Worm (Caenorhabditis elegans): ENCODE results near the gene nlp-2.

nlp-2 gene

ce11 chrX:2321758-2322157 is 22.8 kb downstream of the nlp-2 start (continued):
- TF ChIP-seq hmg-1.1 (GFP tag; IDR thresholded peaks at IDR 0.05) = peak; percentile 47

- no peak for TF ChIP-seq dmd-9 (GFP tag; IDR thresholded peaks at IDR 0.05)
- TF ChIP-seq spr-1 (tag; optimal IDR thresholded peaks at IDR 0.05) = no peak
- TF ChIP-seq unc-62 (GFP tag; optimal IDR thresholded peaks at IDR 0.05 in 1 of 2) = peak in 1 of 2 experiments; percentile 16
- no peak for TF ChIP-seq unc-62 (tag; optimal IDR thresholded peaks at IDR 0.05)
- no peak for TF ChIP-seq daf-16 (GFP tag; optimal IDR thresholded peaks at IDR 0.05)
- peak; percentile 97 for TF ChIP-seq daf-16 (tag; optimal IDR thresholded peaks at IDR 0.05)
- TF ChIP-seq nhr-77 (tag; optimal IDR thresholded peaks at IDR 0.05) = peak; percentile 12
- TF ChIP-seq Y105C5A.15 (GFP tag; IDR thresholded peaks at IDR 0.05) = no peak
- TF ChIP-seq pqm-1 (tag; optimal IDR thresholded peaks at IDR 0.05) = peak; percentile 86
- no peak for TF ChIP-seq hlh-30 (tag; optimal IDR thresholded peaks at IDR 0.05; ENCODE audit: insufficient read depth)
- TF ChIP-seq dve-1 (tag; optimal IDR thresholded peaks at IDR 0.05; ENCODE audit: insufficient read depth) = peak; percentile 82
- peak; percentile 24 for TF ChIP-seq hlh-11 (tag; optimal IDR thresholded peaks at IDR 0.05)
- peak; percentile 73 for TF ChIP-seq nhr-28 (tag; optimal IDR thresholded peaks at IDR 0.05)
- TF ChIP-seq skn-1 (tag; optimal IDR thresholded peaks at IDR 0.05) = no peak
These were observed 24.0 kb downstream of the nlp-2 start for ce11 chrX:2320539-2320938.

DNA sequence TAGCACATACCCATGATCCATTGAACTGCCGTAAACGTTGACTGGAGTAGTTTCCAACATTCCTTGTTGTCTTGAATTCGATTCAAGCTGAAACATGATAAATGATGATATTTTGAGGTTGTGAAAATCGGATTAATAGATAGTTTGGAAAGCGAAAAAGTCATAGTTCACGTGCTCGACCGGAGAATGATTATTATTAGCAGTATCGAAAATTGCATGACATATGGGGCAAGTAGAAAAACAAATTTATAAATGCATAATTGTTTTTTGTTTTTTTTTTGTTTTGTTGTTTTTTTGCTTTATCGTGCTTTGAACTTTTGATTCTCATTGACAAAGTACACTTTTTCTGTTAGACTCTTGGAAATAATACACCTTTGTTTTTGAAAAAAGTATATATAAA is 25.3 kb downstream of the nlp-2 start, which contains the start of gene aakg-4:
TSS of gene aakg-4 (minus strand) at position 101 of the 400 bp plus-strand sequence.
- TF ChIP-seq mxl-2 (GFP tag; conservative IDR thresholded peaks at IDR 0.05) (no peak), unc-39 (tag; optimal IDR thresholded peaks at IDR 0.05) (no peak)

DNA sequence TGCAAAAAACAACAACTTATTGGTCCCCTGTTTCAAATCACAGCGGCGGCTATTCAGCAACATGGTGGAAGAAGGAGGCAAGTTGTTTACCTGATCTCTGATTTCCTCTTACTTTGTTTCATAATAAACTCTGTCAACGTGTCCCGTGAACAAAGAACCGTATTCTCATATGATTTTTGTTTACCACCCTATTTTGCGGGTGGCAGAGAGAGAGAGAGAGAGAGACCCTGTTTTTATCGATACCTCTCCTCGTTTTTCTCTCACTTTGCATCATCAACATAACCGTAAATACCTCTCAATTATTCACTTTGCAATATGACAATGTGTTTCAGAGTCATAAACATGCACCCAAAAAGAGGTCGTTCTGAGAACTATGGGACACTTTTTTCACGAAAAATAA is 27.1 kb downstream of the nlp-2 start:
- TF ChIP-seq nhr-28 (tag; optimal IDR thresholded peaks at IDR 0.05) = peak; percentile 59
- no peak for TF ChIP-seq zfp-2 (tag; optimal IDR thresholded peaks at IDR 0.05)
- TF ChIP-seq dve-1 (tag; optimal IDR thresholded peaks at IDR 0.05; ENCODE audit: insufficient read depth) = peak; percentile 8
- TF ChIP-seq arid-1 (GFP tag; conservative IDR thresholded peaks at IDR 0.05) = no peak
- TF ChIP-seq daf-16 (GFP tag; optimal IDR thresholded peaks at IDR 0.05) = no peak
- peak; percentile 99 for TF ChIP-seq daf-16 (tag; optimal IDR thresholded peaks at IDR 0.05)
- peak; percentile 30 for TF ChIP-seq nhr-77 (tag; optimal IDR thresholded peaks at IDR 0.05)
- TF ChIP-seq hlh-30 (tag; optimal IDR thresholded peaks at IDR 0.05; ENCODE audit: insufficient read depth) = peak; percentile 53
- TF ChIP-seq aha-1 (tag) = peak; percentile 34

DNA sequence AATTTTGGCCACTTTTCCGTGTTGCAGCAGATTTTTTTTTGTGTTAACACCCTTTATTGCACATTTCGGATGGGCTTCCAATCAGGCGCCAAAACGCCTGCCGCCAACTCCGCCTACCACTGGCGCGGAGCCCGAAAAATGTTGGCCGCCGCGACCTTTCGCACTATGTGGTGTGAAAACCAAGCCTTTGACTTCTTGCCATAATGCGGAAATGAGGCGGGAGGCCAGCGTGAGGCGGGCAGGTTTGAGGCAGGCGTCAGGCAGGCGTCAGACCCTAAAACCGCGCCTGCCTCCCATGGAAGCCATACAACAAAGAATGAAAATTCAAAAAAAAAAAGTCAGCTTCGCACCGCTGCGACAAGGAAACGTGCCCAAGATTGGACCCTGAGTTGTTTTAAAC is 27.7 kb downstream of the nlp-2 start:
- peak; percentile 73 for TF ChIP-seq set-16 (GFP tag; IDR thresholded peaks at IDR 0.05)
- peak; percentile 14 for TF ChIP-seq aha-1 (tag)
- TF ChIP-seq egl-43 (GFP tag; IDR thresholded peaks at IDR 0.05) = 0 out of 2 replicates have a peak, but pooled peaks have one; percentile 18
- no peak for TF ChIP-seq Y5F2A.4 (GFP tag; optimal IDR thresholded peaks at IDR 0.05)

DNA sequence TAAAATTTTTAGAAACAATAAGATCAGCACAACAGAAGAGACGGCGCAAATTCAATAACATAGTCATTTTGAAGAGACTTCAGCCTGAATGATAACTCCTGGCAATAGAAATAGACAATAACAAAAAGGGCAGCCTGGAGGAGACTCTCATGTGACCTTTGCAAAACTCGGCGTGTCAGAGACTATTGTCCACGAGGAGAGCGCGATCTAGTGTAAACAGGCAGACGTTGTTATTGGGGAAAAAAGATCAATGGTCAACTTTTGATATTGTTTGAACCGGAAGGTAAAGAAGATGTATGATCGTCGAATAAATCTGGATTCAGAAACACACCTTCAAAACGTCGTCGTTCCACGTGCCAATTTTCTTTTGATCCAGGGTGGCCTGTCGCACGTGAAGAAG is 28.4 kb downstream of the nlp-2 start:
- TF ChIP-seq lir-3 (tag; optimal IDR thresholded peaks at IDR 0.05) (no peak), Y5F2A.4 (GFP tag; optimal IDR thresholded peaks at IDR 0.05) (no peak), T20F7.1 (GFP tag; optimal IDR thresholded peaks at IDR 0.05) (no peak), daf-19 (GFP tag; conservative IDR thresholded peaks at IDR 0.05) (no peak), nhr-102 (tag; optimal IDR thresholded peaks at IDR 0.05) (no peak), hmg-1.1 (GFP tag; IDR thresholded peaks at IDR 0.05) (0 out of 2 replicates have a peak, but pooled peaks have one; percentile 15), mdt-29 (GFP tag; IDR thresholded peaks at IDR 0.05) (no peak), nhr-77 (tag; optimal IDR thresholded peaks at IDR 0.05) (no peak), T26A8.4 (GFP tag; IDR thresholded peaks at IDR 0.05) (no peak), php-3 (GFP tag; IDR thresholded peaks at IDR 0.05) (no peak), fos-1 (tag; optimal IDR thresholded peaks at IDR 0.05) (no peak), F10B5.3 (tag; optimal IDR thresholded peaks at IDR 0.05) (no peak), zip-2 (tag; optimal IDR thresholded peaks at IDR 0.05) (no peak), zfp-3 (GFP tag; conservative IDR thresholded peaks at IDR 0.05) (no peak), F49E8.2 (tag; optimal IDR thresholded peaks at IDR 0.05; ENCODE audit: borderline replicate concordance) (no peak), arid-1 (GFP tag; conservative IDR thresholded peaks at IDR 0.05) (no peak), nhr-28 (tag; optimal IDR thresholded peaks at IDR 0.05) (peak; percentile 75), D1046.2 (GFP tag; IDR thresholded peaks at IDR 0.05) (no peak), F44E2.7 (GFP tag; IDR thresholded peaks at IDR 0.05) (no peak), egl-27 (tag; optimal IDR thresholded peaks at IDR 0.05) (no peak), duxl-1 (tag; optimal IDR thresholded peaks at IDR 0.05; ENCODE audit: poor library complexity) (no peak), daf-12 (tag; optimal IDR thresholded peaks at IDR 0.05) (no peak), gei-8 (GFP tag; optimal IDR thresholded peaks at IDR 0.05) (no peak), hlh-11 (tag; optimal IDR thresholded peaks at IDR 0.05) (peak; percentile 56), spr-3 (GFP tag; optimal IDR thresholded peaks at IDR 0.05) (no peak)
